Worm (Caenorhabditis elegans): ENCODE measurements around the gene srsx-11.

DNA sequence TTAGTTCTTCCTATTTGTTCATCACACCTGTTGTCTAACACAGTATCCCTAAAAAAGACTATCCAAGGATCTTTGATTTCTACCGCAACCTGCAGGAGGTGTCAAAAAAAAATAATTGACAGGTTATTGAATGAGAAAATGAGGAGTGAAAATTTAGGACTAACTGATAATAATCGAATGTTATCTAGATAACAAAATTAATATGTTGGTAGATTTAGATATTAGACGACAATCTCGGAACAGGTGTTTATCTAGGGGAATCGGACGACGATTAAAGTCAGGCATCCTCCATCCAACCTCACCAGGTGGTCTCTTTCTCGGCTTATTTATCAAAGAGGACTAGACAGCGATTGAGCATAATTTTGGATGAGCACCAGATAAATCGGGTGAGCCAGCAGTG, 10.2 kb downstream of the srsx-11 start:
- TF ChIP-seq cog-1 (tag; optimal IDR thresholded peaks at IDR 0.05) (no peak), tab-1 (GFP tag; IDR thresholded peaks at IDR 0.05) (no peak), flt-1 (GFP tag; IDR thresholded peaks at IDR 0.05) (no peak), ref-1 (GFP tag; conservative IDR thresholded peaks at IDR 0.05) (no peak), ztf-23 (GFP tag; IDR thresholded peaks at IDR 0.05) (no peak), klf-2 (GFP tag; conservative IDR thresholded peaks at IDR 0.05) (no peak), T22C8.4 (GFP tag; IDR thresholded peaks at IDR 0.05) (no peak), med-1 (GFP tag; optimal IDR thresholded peaks at IDR 0.05; ENCODE audit: insufficient read depth) (no peak)
